Fruit fly (Drosophila melanogaster) whole organism, embryonic: ENCODE measurements around the gene CG13108.

Experiments
- ATbp ChIP-seq: fragments of 200-800 bp; sonication (Bioruptor generic); optimal IDR thresholded peaks from 2 replicates; lab custom pipeline; 2017; ENCODE audit warnings: missing biosample characterization, mild to moderate bottlenecking, missing genetic modification characterization, missing genetic modification reagents
- Ada2b ChIP-seq: fragments of 200-800 bp; sonication (Bioruptor generic); IDR thresholded peaks from 2 replicates; pipeline ENCODE4 v1.3.6; 2022; ENCODE audit warnings: missing biosample characterization, missing genetic modification characterization
- CG10274 ChIP-seq: fragments of 200-800 bp; sonication (Bioruptor generic); optimal IDR thresholded peaks from 3 replicates; lab custom pipeline; 2017; ENCODE audit warnings: missing biosample characterization, mild to moderate bottlenecking, missing genetic modification characterization
- CG11398 ChIP-seq: fragments of 200-800 bp; sonication (Bioruptor generic); optimal IDR thresholded peaks from 2 replicates; lab custom pipeline; 2016; ENCODE audit warnings: missing biosample characterization, missing genetic modification characterization
- CG11723 ChIP-seq: fragments of 200-800 bp; sonication (Bioruptor generic); optimal IDR thresholded peaks from 2 replicates; lab custom pipeline; 2017; ENCODE audit warnings: missing biosample characterization, mild to moderate bottlenecking, missing genetic modification characterization
- CG12236 ChIP-seq: fragments of 200-800 bp; sonication (Bioruptor generic); optimal IDR thresholded peaks from 2 replicates; lab custom pipeline; 2016; ENCODE audit warnings: missing biosample characterization, missing genetic modification characterization
- CG12391 ChIP-seq: fragments of 200-800 bp; sonication (Bioruptor generic); optimal IDR thresholded peaks from 3 replicates; lab custom pipeline; 2018; ENCODE audit warnings: missing biosample characterization, mild to moderate bottlenecking, missing genetic modification characterization, moderate library complexity
- CG12744 ChIP-seq: fragments of 200-800 bp; sonication (Bioruptor generic); optimal IDR thresholded peaks from 2 replicates; lab custom pipeline; 2016; ENCODE audit warnings: missing biosample characterization, missing genetic modification characterization
- CG13296 ChIP-seq: fragments of 200-800 bp; sonication (Bioruptor generic); optimal IDR thresholded peaks from 3 replicates; lab custom pipeline; 2018; ENCODE audit warnings: missing biosample characterization, mild to moderate bottlenecking, missing genetic modification characterization
- CG14441 ChIP-seq: fragments of 200-800 bp; sonication (Bioruptor generic); IDR thresholded peaks from 2 replicates; pipeline ENCODE4 v1.3.6; 2022; ENCODE audit warnings: missing biosample characterization, missing genetic modification characterization
- CG15479 ChIP-seq: fragments of 200-800 bp; sonication (Bioruptor generic); optimal IDR thresholded peaks from 3 replicates; lab custom pipeline; 2019; ENCODE audit warnings: missing biosample characterization, mild to moderate bottlenecking, missing genetic modification characterization, moderate library complexity
- CG1792 ChIP-seq: fragments of 200-800 bp; sonication (Bioruptor generic); optimal IDR thresholded peaks from 2 replicates; lab custom pipeline; 2016; ENCODE audit warnings: missing biosample characterization, missing genetic modification characterization
- CG2202 ChIP-seq: fragments of 200-800 bp; sonication (Bioruptor generic); optimal IDR thresholded peaks from 2 replicates; lab custom pipeline; 2018; ENCODE audit warnings: missing biosample characterization, mild to moderate bottlenecking, missing genetic modification characterization
- CG2875 ChIP-seq: fragments of 200-800 bp; sonication (Bioruptor generic); optimal IDR thresholded peaks from 2 replicates; lab custom pipeline; 2017; ENCODE audit warnings: missing biosample characterization, mild to moderate bottlenecking, missing genetic modification characterization, missing genetic modification reagents
- CG3407 ChIP-seq: fragments of 200-800 bp; sonication (Bioruptor generic); optimal IDR thresholded peaks from 2 replicates; lab custom pipeline; 2018; ENCODE audit warnings: missing biosample characterization, mild to moderate bottlenecking, missing genetic modification characterization
- CG3838 ChIP-seq: fragments of 200-800 bp; sonication (Bioruptor generic); optimal IDR thresholded peaks from 3 replicates; lab custom pipeline; 2016; ENCODE audit warnings: missing biosample characterization, missing genetic modification characterization
- CG43689 ChIP-seq: fragments of 200-800 bp; sonication (Bioruptor generic); IDR thresholded peaks from 2 replicates; pipeline ENCODE4 v1.3.6; 2022; ENCODE audit warnings: missing biosample characterization, missing genetic modification characterization
- CG4854 ChIP-seq: fragments of 200-800 bp; sonication (Bioruptor generic); optimal IDR thresholded peaks from 2 replicates; lab custom pipeline; 2016; ENCODE audit warnings: missing biosample characterization, missing genetic modification characterization, inconsistent platforms
- CG6689 ChIP-seq: fragments of 200-800 bp; sonication (Bioruptor generic); IDR thresholded peaks from 2 replicates; pipeline ENCODE4 v1.3.6; 2022; ENCODE audit warnings: missing biosample characterization, missing genetic modification characterization
- CG8089 ChIP-seq: fragments of 200-800 bp; sonication (Bioruptor generic); optimal IDR thresholded peaks from 3 replicates; lab custom pipeline; 2016; ENCODE audit warnings: missing biosample characterization, missing genetic modification characterization
- CG8765 ChIP-seq: fragments of 200-800 bp; sonication (Bioruptor generic); IDR thresholded peaks from 2 replicates; pipeline ENCODE4 v1.3.6; 2022; ENCODE audit warnings: missing biosample characterization, missing genetic modification characterization
- CG8944 ChIP-seq: fragments of 200-800 bp; sonication (Bioruptor generic); optimal IDR thresholded peaks from 3 replicates; lab custom pipeline; 2016; ENCODE audit warnings: missing biosample characterization, missing genetic modification characterization
- CG9437 ChIP-seq: fragments of 200-800 bp; sonication (Bioruptor generic); optimal IDR thresholded peaks from 2 replicates; lab custom pipeline; 2018; ENCODE audit warnings: missing biosample characterization, mild to moderate bottlenecking, missing genetic modification characterization
- Deaf1 ChIP-seq: fragments of 200-800 bp; optimal IDR thresholded peaks from 3 replicates; lab custom pipeline; 2019; ENCODE audit warnings: missing biosample characterization, mild to moderate bottlenecking, missing genetic modification characterization, moderate library complexity
- Dip3 ChIP-seq: fragments of 200-800 bp; sonication (Bioruptor generic); optimal IDR thresholded peaks from 3 replicates; lab custom pipeline; 2016; ENCODE audit warnings: missing biosample characterization, missing genetic modification characterization
- Doc3 ChIP-seq: fragments of 200-800 bp; sonication (Bioruptor generic); IDR thresholded peaks from 3 replicates; pipeline ENCODE4 v1.3.6; 2022; ENCODE audit warnings: missing biosample characterization, missing genetic modification characterization; ENCODE audit not compliant: partially characterized antibody
- Gug ChIP-seq: fragments of 200-800 bp; sonication (Bioruptor generic); IDR thresholded peaks from 4 replicates; pipeline ENCODE4 v1.3.6; 2022; ENCODE audit warnings: missing biosample characterization, missing genetic modification characterization
- HHEX ChIP-seq: fragments of 200-800 bp; sonication (Bioruptor generic); optimal IDR thresholded peaks from 3 replicates; lab custom pipeline; 2017; ENCODE audit warnings: missing biosample characterization, mild to moderate bottlenecking, missing genetic modification characterization, missing genetic modification reagents
- Hand ChIP-seq: fragments of 200-800 bp; sonication (Bioruptor generic); optimal IDR thresholded peaks from 2 replicates; lab custom pipeline; 2017; ENCODE audit warnings: mild to moderate bottlenecking, missing biosample characterization, missing genetic modification reagents, missing genetic modification characterization
- Mes4 ChIP-seq: fragments of 200-800 bp; sonication (Bioruptor generic); optimal IDR thresholded peaks from 2 replicates; lab custom pipeline; 2016; ENCODE audit warnings: missing biosample characterization, missing genetic modification characterization
- Nf-YA ChIP-seq: fragments of 200-800 bp; sonication (Bioruptor generic); IDR thresholded peaks from 2 replicates; pipeline ENCODE4 v1.3.6; 2022; ENCODE audit warnings: missing biosample characterization, missing genetic modification characterization
- NfI ChIP-seq: fragments of 200-800 bp; sonication (Bioruptor generic); optimal IDR thresholded peaks from 3 replicates; lab custom pipeline; 2018; ENCODE audit warnings: missing biosample characterization, mild to moderate bottlenecking, missing genetic modification characterization, moderate library complexity
- cas ChIP-seq: fragments of 200-800 bp; sonication (Bioruptor generic); IDR thresholded peaks from 2 replicates; pipeline ENCODE4 v1.3.6; 2022; ENCODE audit warnings: missing biosample characterization, missing genetic modification characterization
- cg ChIP-seq: fragments of 200-800 bp; sonication (Bioruptor generic); optimal IDR thresholded peaks from 3 replicates; lab custom pipeline; 2019; ENCODE audit warnings: missing biosample characterization, mild to moderate bottlenecking, missing genetic modification characterization, moderate library complexity
- crol ChIP-seq: fragments of 200-800 bp; sonication (Bioruptor generic); IDR thresholded peaks from 2 replicates; pipeline ENCODE4 v1.3.6; 2022; ENCODE audit warnings: missing biosample characterization, missing genetic modification characterization
- dati ChIP-seq: fragments of 200-800 bp; sonication (Bioruptor generic); IDR thresholded peaks from 2 replicates; pipeline ENCODE4 v1.3.6; 2022; ENCODE audit warnings: missing biosample characterization, missing genetic modification characterization
- disco-r ChIP-seq: fragments of 200-800 bp; sonication (Bioruptor generic); optimal IDR thresholded peaks from 2 replicates; lab custom pipeline; 2016; ENCODE audit warnings: missing biosample characterization, missing genetic modification characterization
- grau ChIP-seq: fragments of 200-800 bp; optimal IDR thresholded peaks from 3 replicates; lab custom pipeline; 2019; ENCODE audit warnings: missing biosample characterization, mild to moderate bottlenecking, missing genetic modification characterization, moderate library complexity
- ind ChIP-seq: fragments of 200-800 bp; sonication (Bioruptor generic); optimal IDR thresholded peaks from 3 replicates; lab custom pipeline; 2016; ENCODE audit warnings: missing biosample characterization, missing genetic modification characterization
- insv ChIP-seq, 2 experiments: fragments of 200-800 bp; sonication (Bioruptor generic); optimal IDR thresholded peaks; 3 replicates each; lab custom pipeline; 2016 to 2018; ENCODE audit warnings: missing biosample characterization in 2 of 2, missing genetic modification characterization in 2 of 2
- klu ChIP-seq: fragments of 200-800 bp; sonication (Bioruptor generic); IDR thresholded peaks from 2 replicates; pipeline ENCODE4 v1.3.6; 2022; ENCODE audit warnings: missing biosample characterization, missing genetic modification characterization
- kni ChIP-seq: fragments of 200-800 bp; sonication (Bioruptor generic); optimal IDR thresholded peaks from 3 replicates; lab custom pipeline; 2017; ENCODE audit warnings: mild to moderate bottlenecking, missing biosample characterization, missing genetic modification reagents, missing genetic modification characterization
- mld ChIP-seq: fragments of 200-800 bp; sonication (Bioruptor generic); IDR thresholded peaks from 3 replicates; pipeline ENCODE4 v1.3.6; 2022; ENCODE audit warnings: missing biosample characterization, missing genetic modification characterization; ENCODE audit not compliant: partially characterized antibody
- nau ChIP-seq: fragments of 200-800 bp; sonication (Bioruptor generic); optimal IDR thresholded peaks from 3 replicates; lab custom pipeline; 2017; ENCODE audit warnings: missing biosample characterization, mild to moderate bottlenecking, missing genetic modification characterization, missing genetic modification reagents
- nerfin-1 ChIP-seq: fragments of 200-800 bp; sonication (Bioruptor generic); optimal IDR thresholded peaks from 3 replicates; lab custom pipeline; 2019; ENCODE audit warnings: missing biosample characterization, mild to moderate bottlenecking, missing genetic modification characterization, moderate library complexity
- oc ChIP-seq: fragments of 200-800 bp; sonication (Bioruptor generic); optimal IDR thresholded peaks from 2 replicates; lab custom pipeline; 2018; ENCODE audit warnings: missing biosample characterization, mild to moderate bottlenecking, missing genetic modification characterization, moderate library complexity
- prd ChIP-seq, 3 experiments: fragments of >200 bp in 2 of 3; fragments of 200-800 bp in 1 of 3; sonication (Bioruptor generic) in 1 of 3; optimal IDR thresholded peaks in 2 of 3; IDR thresholded peaks in 1 of 3; 2 replicates in 2 of 3; 3 replicates in 1 of 3; pipeline versions ENCODE4 v1.3.6 to Lab custom; 2017 to 2022; ENCODE audit warnings: missing biosample characterization in 1 of 3, missing genetic modification characterization in 1 of 3
- rib ChIP-seq: fragments of 200-800 bp; sonication (Bioruptor generic); IDR thresholded peaks from 2 replicates; pipeline ENCODE4 v1.3.6; 2022; ENCODE audit warnings: missing biosample characterization, missing genetic modification characterization
- salm ChIP-seq: fragments of 200-800 bp; sonication (Bioruptor generic); optimal IDR thresholded peaks from 2 replicates; lab custom pipeline; 2018; ENCODE audit warnings: missing biosample characterization, mild to moderate bottlenecking, missing genetic modification characterization
- slbo ChIP-seq: fragments of 200-800 bp; sonication (Bioruptor generic); IDR thresholded peaks from 2 replicates; pipeline ENCODE4 v1.3.6; 2022; ENCODE audit warnings: missing biosample characterization, missing genetic modification characterization
- sr ChIP-seq: fragments of 200-800 bp; sonication (Bioruptor generic); IDR thresholded peaks from 3 replicates; pipeline ENCODE4 v1.3.6; 2022; ENCODE audit warnings: missing biosample characterization, missing genetic modification characterization

Gene CG13108

DNA sequence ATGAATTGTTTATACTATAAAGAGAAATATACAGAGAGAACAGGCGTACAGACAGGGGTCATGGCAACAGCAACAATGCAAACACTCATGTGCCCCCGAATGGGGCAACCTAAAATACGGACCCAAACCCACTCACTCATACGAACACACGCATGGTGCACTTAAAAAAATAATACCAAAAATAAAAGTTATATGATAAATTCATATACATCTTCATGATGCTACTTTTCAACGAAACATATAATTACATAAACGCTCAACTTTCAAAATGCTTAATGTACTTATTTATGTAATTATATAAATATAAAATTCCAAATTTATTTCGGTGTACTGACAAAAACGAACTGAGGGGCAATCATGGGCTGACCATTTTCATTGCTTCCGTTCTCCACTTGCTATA lies 30.9 kb upstream of the CG13108 start (continued):
- TF ChIP-seq slbo (GFP tag; lab: Robert Waterston, UW) (peak; percentile 45), CG9437 (peak; percentile 63), Gug (GFP tag; lab: Robert Waterston, UW) (no peak), Doc3 (no peak), salm (peak; percentile 72), Deaf1 (peak; percentile 54), CG8089 (GFP tag; lab: Kevin White, UChicago) (no peak), Hand (no peak), Mes4 (GFP tag; lab: Kevin White, UChicago) (no peak), oc (tag; lab: Kevin White, UChicago) (peak; percentile 80), CG8944 (GFP tag; lab: Kevin White, UChicago) (no peak), insv (GFP tag; optimal IDR thresholded peaks at IDR 0.05; lab: Kevin White, UChicago) (no peak), prd (optimal IDR thresholded peaks at IDR 0.05; lab: Kevin White, UChicago) (no peak), prd (GFP tag; IDR thresholded peaks at IDR 0.05; lab: Robert Waterston, UW) (peak; percentile 71), CG11723 (peak; percentile 42), CG15479 (GFP tag; lab: Kevin White, UChicago) (no peak), CG12744 (GFP tag; lab: Kevin White, UChicago) (no peak), cas (GFP tag; lab: Robert Waterston, UW) (no peak), Dip3 (GFP tag; lab: Kevin White, UChicago) (no peak), disco-r (no peak), CG11398 (no peak), CG2202 (tag; lab: Kevin White, UChicago) (peak; percentile 70), kni (GFP tag; lab: Kevin White, UChicago) (peak; percentile 16), NfI (GFP tag; lab: Kevin White, UChicago) (peak; percentile 29), CG1792 (GFP tag; lab: Kevin White, UChicago) (no peak), HHEX (GFP tag; lab: Kevin White, UChicago) (peak; percentile 34), nau (peak; percentile 51), CG3407 (GFP tag; lab: Kevin White, UChicago) (peak; percentile 65), CG6689 (GFP tag; lab: Robert Waterston, UW) (peak; percentile 76), grau (tag; lab: Kevin White, UChicago) (peak; percentile 80), CG4854 (GFP tag; lab: Kevin White, UChicago) (no peak), CG8765 (no peak), CG3838 (GFP tag; lab: Kevin White, UChicago) (no peak), Nf-YA (0 out of 2 replicates have a peak, but pooled peaks have one; percentile 11), CG13296 (GFP tag; lab: Kevin White, UChicago) (peak; percentile 60), CG43689 (no peak), CG2875 (GFP tag; lab: Kevin White, UChicago) (peak; percentile 52), nerfin-1 (tag; lab: Kevin White, UChicago) (peak; percentile 76), CG12236 (GFP tag; lab: Kevin White, UChicago) (no peak), rib (GFP tag; lab: Robert Waterston, UW) (no peak), cg (GFP tag; lab: Kevin White, UChicago) (no peak), crol (GFP tag; lab: Robert Waterston, UW) (peak; percentile 31; the same call in 1 of the 2 replicates), klu (GFP tag; lab: Robert Waterston, UW) (peak; percentile 24; the same call in 1 of the 2 replicates), ind (GFP tag; lab: Kevin White, UChicago) (peak; percentile 53), CG14441 (GFP tag; lab: Robert Waterston, UW) (no peak; the same call in 1 of the 2 replicates), CG10274 (no peak), mld (GFP tag; lab: Robert Waterston, UW) (no peak), ATbp (peak; percentile 79), Ada2b (peak; percentile 68), sr (GFP tag; lab: Robert Waterston, UW) (no peak), CG12391 (tag; lab: Kevin White, UChicago) (peak; percentile 90), dati (GFP tag; lab: Robert Waterston, UW) (peak; percentile 36; the same call in 1 of the 2 replicates)
